Fruit fly (Drosophila melanogaster): ENCODE data around the gene Rpn13R.

Gene Rpn13R

DNA sequence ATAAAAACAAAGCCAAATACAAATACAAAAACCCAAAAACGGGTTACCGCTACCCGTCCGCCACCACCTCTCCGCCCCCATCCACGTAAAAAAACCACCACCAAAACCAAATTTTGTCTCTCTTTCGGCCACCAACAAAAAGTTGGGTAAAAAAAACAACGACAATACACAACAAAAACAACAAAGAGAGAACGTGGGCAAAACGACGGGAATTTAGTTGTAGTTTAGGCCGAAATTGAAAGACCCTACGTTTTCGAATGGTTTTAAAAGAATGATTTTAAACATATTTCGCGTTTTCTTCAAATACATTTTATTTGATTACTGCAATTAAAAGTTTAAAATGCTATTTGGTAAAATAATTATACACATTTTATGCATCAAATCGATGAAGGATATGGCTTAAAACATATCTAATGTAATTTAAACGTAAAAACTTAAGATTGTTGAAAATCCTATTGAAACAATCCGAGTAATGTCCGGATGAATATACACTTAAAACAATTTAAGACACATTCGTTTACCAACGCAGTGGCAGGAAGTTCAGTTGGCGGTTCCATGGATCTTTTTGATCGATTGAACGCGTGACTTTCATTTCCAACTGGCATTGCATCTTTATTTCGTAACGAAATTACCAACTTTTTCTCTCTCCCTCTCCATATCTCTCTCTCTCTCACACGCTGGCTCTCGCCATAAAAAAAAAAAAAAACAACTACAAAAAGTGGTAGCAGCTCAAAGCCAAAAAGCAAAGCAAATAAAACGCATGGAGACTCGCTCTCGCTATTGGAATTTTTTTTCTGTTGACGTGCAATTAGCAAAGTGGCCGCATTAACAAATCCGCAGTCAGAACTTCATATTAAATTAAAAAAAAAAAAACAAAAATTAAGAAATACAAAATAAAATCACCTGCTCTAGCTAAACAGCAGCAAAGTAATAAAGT lies 44.7 kb upstream of the Rpn13R start (continued):
- TF ChIP-seq gem (tag; optimal IDR thresholded peaks at IDR 0.05), result peak; percentile 81
- peak; percentile 6 for TF ChIP-seq ATbp (GFP tag; optimal IDR thresholded peaks at IDR 0.05)
- peak; percentile 27 for TF ChIP-seq disco-r (GFP tag; optimal IDR thresholded peaks at IDR 0.05)
- TF ChIP-seq ac (GFP tag; optimal IDR thresholded peaks at IDR 0.05), result no peak
- peak; percentile 40; the same call in 1 of the 2 replicates for TF ChIP-seq sisA (GFP tag; IDR thresholded peaks at IDR 0.05)
- TF ChIP-seq zf30C (GFP tag; optimal IDR thresholded peaks at IDR 0.05), result peak; percentile 4
- peak; percentile 37 for TF ChIP-seq tin (GFP tag; optimal IDR thresholded peaks at IDR 0.05)
- peak; percentile 46 for TF ChIP-seq CG4360 (GFP tag; IDR thresholded peaks at IDR 0.05)
- TF ChIP-seq CG12659 (GFP tag; optimal IDR thresholded peaks at IDR 0.05), result peak; percentile 51
- TF ChIP-seq CG42726 (GFP tag; IDR thresholded peaks at IDR 0.05; ENCODE audit: partially characterized antibody), result no peak

- TF ChIP-seq CG9437 (GFP tag; optimal IDR thresholded peaks at IDR 0.05), result peak; percentile 72
- TF ChIP-seq Pdp1 (GFP tag; optimal IDR thresholded peaks at IDR 0.05), result peak in 1 of 2 experiments; percentile 70
- TF ChIP-seq Rx (GFP tag; IDR thresholded peaks at IDR 0.05), result no peak
- TF ChIP-seq kni (GFP tag; optimal IDR thresholded peaks at IDR 0.05), result peak; percentile 39
These were observed 44.0 kb upstream of the Rpn13R start for dm6 chrX:5087748-5088147.

dm6 chrX:5091154-5091553 lies 40.5 kb upstream of the Rpn13R start:
- TF ChIP-seq CG15269 (tag; optimal IDR thresholded peaks at IDR 0.05), result no peak
- TF ChIP-seq CG4282 (GFP tag; optimal IDR thresholded peaks at IDR 0.05), result no peak
- no peak for TF ChIP-seq yki (optimal IDR thresholded peaks at IDR 0.05)
- TF ChIP-seq trem (tag; optimal IDR thresholded peaks at IDR 0.05), result no peak
- peak; percentile 18 for TF ChIP-seq sqz (GFP tag; optimal IDR thresholded peaks at IDR 0.05)
- no peak for TF ChIP-seq ken (GFP tag; IDR thresholded peaks at IDR 0.05)
- TF ChIP-seq CTCF (GFP tag; optimal IDR thresholded peaks at IDR 0.05), result peak; percentile 87
- no peak for TF ChIP-seq MESR4 (GFP tag; optimal IDR thresholded peaks at IDR 0.05)
- no peak for TF ChIP-seq CG15514 (GFP tag; optimal IDR thresholded peaks at IDR 0.05)
- no peak for TF ChIP-seq CG11093 (GFP tag; IDR thresholded peaks at IDR 0.05)
- TF ChIP-seq stwl (tag; optimal IDR thresholded peaks at IDR 0.05), result peak; percentile 7
- TF ChIP-seq crol (GFP tag; IDR thresholded peaks at IDR 0.05), result 0 out of 2 replicates have a peak, but pooled peaks have one; percentile 0
- no peak for TF ChIP-seq dmrt99B (tag; optimal IDR thresholded peaks at IDR 0.05)
- TF ChIP-seq Sry-β (GFP tag; optimal IDR thresholded peaks at IDR 0.05), result no peak
- TF ChIP-seq CG32767 (GFP tag; IDR thresholded peaks at IDR 0.05), result no peak
- no peak for TF ChIP-seq sc (optimal IDR thresholded peaks at IDR 0.05)
- no peak for TF ChIP-seq sc (GFP tag; optimal IDR thresholded peaks at IDR 0.05)
- TF ChIP-seq h (optimal IDR thresholded peaks at IDR 0.05), result no peak
- no peak for TF ChIP-seq CG2202 (tag; optimal IDR thresholded peaks at IDR 0.05)
- no peak for TF ChIP-seq pum (GFP tag; optimal IDR thresholded peaks at IDR 0.05)
- no peak for TF ChIP-seq CG8281 (tag; optimal IDR thresholded peaks at IDR 0.05)

- TF ChIP-seq CG34422 (GFP tag; IDR thresholded peaks at IDR 0.05), result no peak
- TF ChIP-seq Xbp1 (GFP tag; optimal IDR thresholded peaks at IDR 0.05), result peak; percentile 32
- no peak for TF ChIP-seq CG8478 (optimal IDR thresholded peaks at IDR 0.05)
- TF ChIP-seq gsb (GFP tag; IDR thresholded peaks at IDR 0.05), result no peak
- TF ChIP-seq CG16813 (GFP tag; IDR thresholded peaks at IDR 0.05; ENCODE audit: partially characterized antibody), result no peak
- TF ChIP-seq GATAe (GFP tag; conservative IDR thresholded peaks at IDR 0.05), result peak; percentile 67; the same call in 1 of the 2 replicates
- no peak for TF ChIP-seq CG1647 (GFP tag; optimal IDR thresholded peaks at IDR 0.05)
- TF ChIP-seq B-H1 (GFP tag; IDR thresholded peaks at IDR 0.05), result no peak
- no peak for TF ChIP-seq hkb (optimal IDR thresholded peaks at IDR 0.05)
- no peak for TF ChIP-seq hkb (GFP tag; IDR thresholded peaks at IDR 0.05)
- no peak for TF ChIP-seq ATbp (GFP tag; optimal IDR thresholded peaks at IDR 0.05)
- no peak for TF ChIP-seq ash1 (GFP tag; optimal IDR thresholded peaks at IDR 0.05)
- no peak for TF ChIP-seq psq (GFP tag; optimal IDR thresholded peaks at IDR 0.05)
- peak; percentile 39; the same call in 1 of the 2 replicates for TF ChIP-seq crol (GFP tag; IDR thresholded peaks at IDR 0.05)
These were observed 39.8 kb upstream of the Rpn13R start for dm6 chrX:5091757-5092348.
